Fruit fly (Drosophila melanogaster) whole organism, embryonic: ENCODE data around the gene tst.

Experiments
- Atf6 ChIP-seq: fragments of 200-800 bp; sonication (Bioruptor generic); IDR thresholded peaks from 2 replicates; pipeline ENCODE4 v1.3.6; 2022; ENCODE audit warnings: missing biosample characterization, missing genetic modification characterization
- CG10147 ChIP-seq: fragments of 200-800 bp; sonication (Bioruptor generic); optimal IDR thresholded peaks from 2 replicates; lab custom pipeline; 2019; ENCODE audit warnings: missing biosample characterization, mild to moderate bottlenecking, missing genetic modification characterization, moderate library complexity
- CG11085 ChIP-seq: fragments of 200-800 bp; sonication (Bioruptor generic); IDR thresholded peaks from 2 replicates; pipeline ENCODE4 v1.3.6; 2022; ENCODE audit warnings: missing biosample characterization, missing genetic modification characterization
- CG11695 ChIP-seq: fragments of 200-800 bp; sonication (Bioruptor generic); IDR thresholded peaks from 3 replicates; pipeline ENCODE4 v1.3.6; 2022; ENCODE audit warnings: missing biosample characterization, missing genetic modification characterization
- CG1529 ChIP-seq: fragments of 200-800 bp; sonication (Bioruptor generic); optimal IDR thresholded peaks from 3 replicates; lab custom pipeline; 2018; ENCODE audit warnings: missing biosample characterization, missing genetic modification characterization
- CG1603 ChIP-seq: fragments of 200-800 bp; sonication (Bioruptor generic); optimal IDR thresholded peaks from 2 replicates; lab custom pipeline; 2019; ENCODE audit warnings: missing biosample characterization, mild to moderate bottlenecking, missing genetic modification characterization, moderate library complexity
- CG17568 ChIP-seq: fragments of 200-800 bp; sonication (Bioruptor generic); optimal IDR thresholded peaks from 2 replicates; lab custom pipeline; 2018; ENCODE audit warnings: missing biosample characterization, mild to moderate bottlenecking, missing genetic modification characterization, moderate library complexity
- CG17612 ChIP-seq: fragments of 200-800 bp; sonication (Bioruptor generic); IDR thresholded peaks from 2 replicates; pipeline ENCODE4 v1.3.6; 2022; ENCODE audit warnings: missing biosample characterization, missing genetic modification characterization
- CG1832 ChIP-seq: fragments of 200-800 bp; sonication (Bioruptor generic); optimal IDR thresholded peaks from 2 replicates; lab custom pipeline; 2017; ENCODE audit warnings: missing biosample characterization, mild to moderate bottlenecking, missing genetic modification characterization, inconsistent platforms
- CG4328 ChIP-seq: fragments of 200-800 bp; sonication (Bioruptor generic); optimal IDR thresholded peaks from 3 replicates; lab custom pipeline; 2017; ENCODE audit warnings: missing biosample characterization, missing genetic modification reagents, missing genetic modification characterization
- CG5180 ChIP-seq: fragments of 200-800 bp; sonication (Bioruptor generic); optimal IDR thresholded peaks from 3 replicates; lab custom pipeline; 2017; ENCODE audit warnings: missing biosample characterization, missing genetic modification characterization, mild to moderate bottlenecking, moderate library complexity, missing genetic modification reagents
- CG6765 ChIP-seq: fragments of 200-800 bp; sonication (Bioruptor generic); optimal IDR thresholded peaks from 3 replicates; lab custom pipeline; 2017; ENCODE audit warnings: missing biosample characterization, mild to moderate bottlenecking, missing genetic modification characterization
- CG7357 ChIP-seq: fragments of 200-800 bp; sonication (Bioruptor generic); IDR thresholded peaks from 3 replicates; pipeline ENCODE4 v1.3.6; 2022; ENCODE audit warnings: missing biosample characterization, missing genetic modification characterization
- CG7786 ChIP-seq: fragments of 200-800 bp; sonication (Bioruptor generic); optimal IDR thresholded peaks from 2 replicates; lab custom pipeline; 2016; ENCODE audit warnings: missing biosample characterization, missing genetic modification characterization
- CG7928 ChIP-seq: fragments of 200-800 bp; sonication (Bioruptor generic); optimal IDR thresholded peaks from 2 replicates; lab custom pipeline; 2017; ENCODE audit warnings: missing biosample characterization, mild to moderate bottlenecking, missing genetic modification characterization
- CG8765 ChIP-seq: fragments of 200-800 bp; sonication (Bioruptor generic); IDR thresholded peaks from 2 replicates; pipeline ENCODE4 v1.3.6; 2022; ENCODE audit warnings: missing biosample characterization, missing genetic modification characterization
- CG8924 ChIP-seq: fragments of 200-800 bp; optimal IDR thresholded peaks from 3 replicates; lab custom pipeline; 2019; ENCODE audit warnings: missing biosample characterization, mild to moderate bottlenecking, missing genetic modification characterization, moderate library complexity
- D19B ChIP-seq: fragments of 200-800 bp; sonication (Bioruptor generic); optimal IDR thresholded peaks from 2 replicates; lab custom pipeline; 2017; ENCODE audit warnings: missing biosample characterization, mild to moderate bottlenecking, missing genetic modification characterization
- Dfd ChIP-seq, 2 experiments: fragments of >200 bp; optimal IDR thresholded peaks; 2 replicates each; lab custom pipeline; 2017; ENCODE audit warnings: missing biosample characterization in 2 of 2, missing genetic modification characterization in 2 of 2
- Doc3 ChIP-seq: fragments of 200-800 bp; sonication (Bioruptor generic); IDR thresholded peaks from 3 replicates; pipeline ENCODE4 v1.3.6; 2022; ENCODE audit warnings: missing biosample characterization, missing genetic modification characterization; ENCODE audit not compliant: partially characterized antibody
- ERR ChIP-seq: fragments of 200-800 bp; sonication (Bioruptor generic); optimal IDR thresholded peaks from 2 replicates; lab custom pipeline; 2016; ENCODE audit warnings: missing biosample characterization, missing genetic modification characterization
- Fer1 ChIP-seq: fragments of 200-800 bp; sonication (Bioruptor generic); optimal IDR thresholded peaks from 2 replicates; lab custom pipeline; 2017; ENCODE audit warnings: missing biosample characterization, mild to moderate bottlenecking, missing genetic modification characterization
- Hey ChIP-seq: fragments of 200-800 bp; sonication (Bioruptor generic); optimal IDR thresholded peaks from 3 replicates; lab custom pipeline; 2018; ENCODE audit warnings: missing biosample characterization, mild to moderate bottlenecking, missing genetic modification characterization
- Hr78 ChIP-seq, 2 experiments: fragments of 200-800 bp in 1 of 2; fragments of >200 bp in 1 of 2; sonication (Bioruptor generic) in 1 of 2; optimal IDR thresholded peaks; 2 replicates each; lab custom pipeline; 2017 to 2019; ENCODE audit warnings: missing biosample characterization in 2 of 2, missing genetic modification characterization in 2 of 2, mild to moderate bottlenecking in 1 of 2, moderate library complexity in 1 of 2
- MBD-R2 ChIP-seq: fragments of 200-800 bp; sonication (Bioruptor generic); IDR thresholded peaks from 2 replicates; pipeline ENCODE4 v1.3.6; 2022; ENCODE audit warnings: missing biosample characterization, missing genetic modification characterization
- Mad ChIP-seq: fragments of 200-800 bp; sonication (Bioruptor generic); optimal IDR thresholded peaks from 2 replicates; lab custom pipeline; 2016; ENCODE audit warnings: missing biosample characterization, missing genetic modification characterization
- Max ChIP-seq: fragments of 200-800 bp; sonication (Bioruptor generic); optimal IDR thresholded peaks from 2 replicates; lab custom pipeline; 2016; ENCODE audit warnings: missing biosample characterization, mild to moderate bottlenecking, missing genetic modification characterization
- NK7.1 ChIP-seq: fragments of 200-800 bp; sonication (Bioruptor generic); optimal IDR thresholded peaks from 3 replicates; lab custom pipeline; 2016; ENCODE audit warnings: missing biosample characterization, missing genetic modification characterization
- NfI ChIP-seq: fragments of 200-800 bp; sonication (Bioruptor generic); optimal IDR thresholded peaks from 3 replicates; lab custom pipeline; 2018; ENCODE audit warnings: missing biosample characterization, mild to moderate bottlenecking, missing genetic modification characterization, moderate library complexity
- Oaz ChIP-seq: fragments of 200-800 bp; sonication (Bioruptor generic); IDR thresholded peaks from 2 replicates; pipeline ENCODE4 v1.3.6; 2022; ENCODE audit warnings: missing biosample characterization, missing genetic modification characterization
- Poxn ChIP-seq: fragments of 200-800 bp; sonication (Bioruptor generic); IDR thresholded peaks from 2 replicates; pipeline ENCODE4 v1.3.6; 2022; ENCODE audit warnings: missing biosample characterization, missing genetic modification characterization
- Xbp1 ChIP-seq: fragments of 200-800 bp; sonication (Bioruptor generic); optimal IDR thresholded peaks from 3 replicates; lab custom pipeline; 2016; ENCODE audit warnings: missing biosample characterization, mild to moderate bottlenecking, missing genetic modification characterization
- ash1 ChIP-seq: fragments of 200-800 bp; sonication (Bioruptor generic); optimal IDR thresholded peaks from 2 replicates; lab custom pipeline; 2018; ENCODE audit warnings: missing biosample characterization, mild to moderate bottlenecking, missing genetic modification characterization
- bbx ChIP-seq: fragments of 200-800 bp; sonication (Bioruptor generic); IDR thresholded peaks from 2 replicates; pipeline ENCODE4 v1.3.6; 2022; ENCODE audit warnings: missing biosample characterization, missing genetic modification characterization; ENCODE audit not compliant: partially characterized antibody
- btn ChIP-seq: fragments of 200-800 bp; sonication (Bioruptor generic); optimal IDR thresholded peaks from 2 replicates; lab custom pipeline; 2016; ENCODE audit warnings: missing biosample characterization, missing genetic modification characterization
- caup ChIP-seq: fragments of 200-800 bp; sonication (Bioruptor generic); optimal IDR thresholded peaks from 3 replicates; lab custom pipeline; 2017; ENCODE audit warnings: missing biosample characterization, mild to moderate bottlenecking, missing genetic modification characterization, moderate library complexity; ENCODE audit not compliant: severe bottlenecking
- chif ChIP-seq, 2 experiments: fragments of 200-800 bp; sonication (Bioruptor generic); optimal IDR thresholded peaks; 3 replicates each; lab custom pipeline; 2016; ENCODE audit warnings: missing biosample characterization in 2 of 2, missing genetic modification characterization in 2 of 2
- chm ChIP-seq: fragments of 200-800 bp; sonication (Bioruptor generic); IDR thresholded peaks from 2 replicates; pipeline ENCODE4 v1.3.6; 2022; ENCODE audit warnings: missing biosample characterization, missing genetic modification characterization
- crc ChIP-seq: fragments of 200-800 bp; sonication (Bioruptor generic); optimal IDR thresholded peaks from 2 replicates; lab custom pipeline; 2016; ENCODE audit warnings: missing biosample characterization, missing genetic modification characterization
- danr ChIP-seq: fragments of 200-800 bp; sonication (Bioruptor generic); IDR thresholded peaks from 2 replicates; pipeline ENCODE4 v1.3.6; 2022; ENCODE audit warnings: missing biosample characterization, missing genetic modification characterization
- grau ChIP-seq: fragments of 200-800 bp; optimal IDR thresholded peaks from 3 replicates; lab custom pipeline; 2019; ENCODE audit warnings: missing biosample characterization, mild to moderate bottlenecking, missing genetic modification characterization, moderate library complexity
- gsb ChIP-seq: fragments of 200-800 bp; sonication (Bioruptor generic); IDR thresholded peaks from 2 replicates; pipeline ENCODE4 v1.3.6; 2022; ENCODE audit warnings: missing biosample characterization, missing genetic modification characterization
- ham ChIP-seq: fragments of 200-800 bp; sonication (Bioruptor generic); IDR thresholded peaks from 2 replicates; pipeline ENCODE4 v1.3.6; 2022; ENCODE audit warnings: missing biosample characterization, missing genetic modification characterization
- lmd ChIP-seq: fragments of 200-800 bp; sonication (Bioruptor generic); IDR thresholded peaks from 2 replicates; pipeline ENCODE4 v1.3.6; 2022; ENCODE audit warnings: missing biosample characterization, missing genetic modification characterization
- peb ChIP-seq: fragments of 200-800 bp; sonication (Bioruptor generic); IDR thresholded peaks from 2 replicates; pipeline ENCODE4 v1.3.6; 2022; ENCODE audit warnings: missing biosample characterization, missing genetic modification characterization
- prd ChIP-seq, 3 experiments: fragments of >200 bp in 2 of 3; fragments of 200-800 bp in 1 of 3; sonication (Bioruptor generic) in 1 of 3; optimal IDR thresholded peaks in 2 of 3; IDR thresholded peaks in 1 of 3; 2 replicates in 2 of 3; 3 replicates in 1 of 3; pipeline versions ENCODE4 v1.3.6 to Lab custom; 2017 to 2022; ENCODE audit warnings: missing biosample characterization in 1 of 3, missing genetic modification characterization in 1 of 3
- psq ChIP-seq: fragments of 200-800 bp; sonication (Bioruptor generic); optimal IDR thresholded peaks from 2 replicates; lab custom pipeline; 2017; ENCODE audit warnings: missing biosample characterization, missing genetic modification characterization
- sens ChIP-seq: fragments of 200-800 bp; sonication (Bioruptor generic); peaks from one replicate; lab custom pipeline; 2016; ENCODE audit warnings: missing biosample characterization, missing genetic modification characterization
- stc ChIP-seq: fragments of 200-800 bp; sonication (Bioruptor generic); IDR thresholded peaks from 2 replicates; pipeline ENCODE4 v1.3.6; 2022; ENCODE audit warnings: missing biosample characterization, missing genetic modification characterization
- unc-4 ChIP-seq: fragments of 200-800 bp; sonication (Bioruptor generic); IDR thresholded peaks from 2 replicates; pipeline ENCODE4 v1.3.6; 2022; ENCODE audit warnings: missing biosample characterization, missing genetic modification characterization; ENCODE audit not compliant: partially characterized antibody
- vvl ChIP-seq: fragments of 200-800 bp; sonication (Bioruptor generic); IDR thresholded peaks from 2 replicates; pipeline ENCODE4 v1.3.6; 2022; ENCODE audit warnings: missing biosample characterization, missing genetic modification characterization

Gene tst

DNA sequence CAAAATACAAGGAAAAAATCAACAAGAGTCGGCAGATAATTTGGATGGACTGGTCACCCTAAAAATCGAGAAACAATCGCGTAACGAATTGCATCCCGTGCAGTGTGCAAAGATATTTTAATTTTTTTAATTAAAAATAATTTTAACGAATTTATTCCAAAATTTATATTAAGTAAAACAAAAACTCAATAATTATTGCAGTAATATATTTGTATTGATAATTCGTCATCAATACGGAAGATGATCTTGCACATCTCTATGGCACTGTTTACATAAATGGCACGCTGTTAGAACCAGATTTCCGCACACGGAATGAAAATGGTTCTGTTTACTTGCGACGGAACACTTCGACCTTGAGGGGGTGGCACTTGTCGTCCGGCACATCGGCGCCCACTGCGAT is at the start of gene tst:
tst (minus strand) TSS at position 52 of the 400 bp plus-strand sequence.
- TF ChIP-seq caup (GFP tag; lab: Kevin White, UChicago) (peak; percentile 86), btn (GFP tag; lab: Kevin White, UChicago) (no peak), Hey (tag; lab: Kevin White, UChicago) (no peak), CG6765 (GFP tag; lab: Kevin White, UChicago) (peak; percentile 72), CG11695 (GFP tag; lab: Robert Waterston, UW) (peak; percentile 93), sens (peak; percentile 93), Atf6 (GFP tag; lab: Robert Waterston, UW) (peak; percentile 91), unc-4 (GFP tag; lab: Robert Waterston, UW) (0 out of 2 replicates have a peak, but pooled peaks have one; percentile 40), Xbp1 (GFP tag; lab: Kevin White, UChicago) (peak; percentile 95), D19B (GFP tag; lab: Kevin White, UChicago) (peak; percentile 75), MBD-R2 (GFP tag; lab: Robert Waterston, UW) (peak; percentile 97), crc (GFP tag; lab: Kevin White, UChicago) (no peak), psq (GFP tag; lab: Kevin White, UChicago) (peak; percentile 81), Hr78 (GFP tag; optimal IDR thresholded peaks at IDR 0.05; lab: Kevin White, UChicago) (no peak), ERR (GFP tag; lab: Kevin White, UChicago) (no peak), CG7357 (GFP tag; lab: Robert Waterston, UW) (peak; percentile 91), CG11085 (GFP tag; lab: Robert Waterston, UW) (peak; percentile 95), CG5180 (GFP tag; lab: Kevin White, UChicago) (no peak), peb (GFP tag; lab: Robert Waterston, UW) (peak; percentile 92), NfI (GFP tag; lab: Kevin White, UChicago) (peak; percentile 91), bbx (GFP tag; lab: Robert Waterston, UW) (no peak), grau (tag; lab: Kevin White, UChicago) (peak; percentile 91), CG17612 (peak; percentile 93), CG10147 (peak; percentile 84), Fer1 (GFP tag; lab: Kevin White, UChicago) (peak; percentile 89), prd (optimal IDR thresholded peaks at IDR 0.05; lab: Kevin White, UChicago) (no peak), prd (GFP tag; IDR thresholded peaks at IDR 0.05; lab: Robert Waterston, UW) (peak; percentile 99), chif (GFP tag; optimal IDR thresholded peaks at IDR 0.05; lab: Kevin White, UChicago) (peak in 1 of 2 experiments; percentile 55), gsb (GFP tag; lab: Robert Waterston, UW) (peak; percentile 90), CG7786 (GFP tag; lab: Kevin White, UChicago) (peak; percentile 7), chm (GFP tag; lab: Robert Waterston, UW) (peak; percentile 74), CG8765 (GFP tag; lab: Robert Waterston, UW) (peak; percentile 93), Poxn (GFP tag; lab: Robert Waterston, UW) (peak; percentile 80), vvl (GFP tag; lab: Robert Waterston, UW) (peak; percentile 99), ash1 (no peak), CG1832 (GFP tag; lab: Kevin White, UChicago) (no peak), Oaz (peak; percentile 87), stc (peak; percentile 95), ham (peak; percentile 79), CG1603 (tag; lab: Kevin White, UChicago) (no peak), CG1529 (GFP tag; lab: Kevin White, UChicago) (peak; percentile 69), CG4328 (GFP tag; lab: Kevin White, UChicago) (peak; percentile 41), CG17568 (no peak), Doc3 (GFP tag; lab: Robert Waterston, UW) (peak; percentile 28; the same call in 1 of the 3 replicates), Max (GFP tag; lab: Kevin White, UChicago) (peak; percentile 82), lmd (GFP tag; lab: Robert Waterston, UW) (peak; percentile 97), Dfd (GFP tag; optimal IDR thresholded peaks at IDR 0.05; lab: Kevin White, UChicago) (no peak), Mad (peak; percentile 45), NK7.1 (no peak), danr (peak; percentile 92), CG8924 (peak; percentile 93), CG7928 (GFP tag; lab: Kevin White, UChicago) (peak; percentile 62)
